Worm (Caenorhabditis elegans): ENCODE results near the gene F01F1.15.

Gene F01F1.15

DNA sequence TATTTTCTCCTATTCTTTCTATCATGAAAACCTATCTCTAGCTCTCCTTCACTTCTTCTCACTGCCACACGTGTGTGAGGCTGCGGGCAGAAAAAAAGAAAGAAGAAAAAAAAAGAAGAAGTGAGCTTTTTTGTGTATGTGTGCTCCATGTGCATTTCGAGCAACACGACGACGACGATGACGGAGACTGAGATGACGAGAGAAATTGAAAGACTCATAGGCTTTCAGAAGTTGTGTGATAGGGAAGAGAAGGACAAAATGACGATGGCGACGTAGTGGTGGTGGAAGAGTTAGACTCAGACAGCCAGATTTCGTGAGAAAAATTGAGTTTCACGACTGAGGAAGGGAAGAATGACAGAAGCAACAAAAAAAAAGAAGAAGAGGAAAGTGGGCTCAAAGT is 23.8 kb downstream of the F01F1.15 start (continued):
- no peak for TF ChIP-seq daf-19 (GFP tag; conservative IDR thresholded peaks at IDR 0.05)
- no peak for TF ChIP-seq lim-7 (GFP tag; IDR thresholded peaks at IDR 0.05)
- no peak for TF ChIP-seq spr-3 (GFP tag; optimal IDR thresholded peaks at IDR 0.05)
- no peak for TF ChIP-seq nhr-77 (tag; optimal IDR thresholded peaks at IDR 0.05)
- TF ChIP-seq hif-1 (tag; optimal IDR thresholded peaks at IDR 0.05) = peak in 1 of 2 experiments; percentile 45
- TF ChIP-seq F44E2.7 (GFP tag; IDR thresholded peaks at IDR 0.05) = no peak
- TF ChIP-seq lin-13 (GFP tag; optimal IDR thresholded peaks at IDR 0.05) = no peak
- TF ChIP-seq Y5F2A.4 (GFP tag; optimal IDR thresholded peaks at IDR 0.05) = no peak
- no peak for TF ChIP-seq ama-1 (optimal IDR thresholded peaks at IDR 0.05)
- peak in 1 of 2 experiments; percentile 91 for TF ChIP-seq unc-62 (GFP tag; optimal IDR thresholded peaks at IDR 0.05 in 1 of 2)
- TF ChIP-seq unc-62 (tag; optimal IDR thresholded peaks at IDR 0.05) = no peak
- no peak for TF ChIP-seq D1046.2 (GFP tag; IDR thresholded peaks at IDR 0.05)
- no peak for TF ChIP-seq zag-1 (tag; optimal IDR thresholded peaks at IDR 0.05)
- TF ChIP-seq egl-27 (tag; optimal IDR thresholded peaks at IDR 0.05) = no peak
- TF ChIP-seq dmd-6 (GFP tag; IDR thresholded peaks at IDR 0.05) = no peak; the same call in none of the 2 replicates
- peak; percentile 11 for TF ChIP-seq dve-1 (tag; optimal IDR thresholded peaks at IDR 0.05; ENCODE audit: insufficient read depth)
- peak; percentile 42 for TF ChIP-seq mxl-3 (GFP tag; optimal IDR thresholded peaks at IDR 0.05)
- TF ChIP-seq arid-1 (GFP tag; conservative IDR thresholded peaks at IDR 0.05) = no peak
- TF ChIP-seq fos-1 (tag; optimal IDR thresholded peaks at IDR 0.05) = no peak
- TF ChIP-seq nhr-237 (tag; optimal IDR thresholded peaks at IDR 0.05) = no peak
- no peak; the same call in 1 of the 2 replicates for TF ChIP-seq set-16 (GFP tag; IDR thresholded peaks at IDR 0.05)
- no peak for TF ChIP-seq unc-39 (tag; optimal IDR thresholded peaks at IDR 0.05)
- peak; percentile 65 for TF ChIP-seq F37D6.2 (tag; optimal IDR thresholded peaks at IDR 0.05)
- TF ChIP-seq egl-43 (GFP tag; IDR thresholded peaks at IDR 0.05) = no peak
- no peak for TF ChIP-seq snpc-4 (tag; optimal IDR thresholded peaks at IDR 0.05)
- TF ChIP-seq ces-1 (GFP tag; optimal IDR thresholded peaks at IDR 0.05) = peak; percentile 39
- TF ChIP-seq ztf-7 (tag; optimal IDR thresholded peaks at IDR 0.05) = no peak
- TF ChIP-seq Y75B8A.6 (GFP tag; IDR thresholded peaks at IDR 0.05) = no peak
- no peak for TF ChIP-seq Y105C5A.15 (GFP tag; IDR thresholded peaks at IDR 0.05)
- peak; percentile 30 for TF ChIP-seq mes-2 (tag; optimal IDR thresholded peaks at IDR 0.05; ENCODE audit: poor library complexity, severe bottlenecking)
- TF ChIP-seq nhr-48 (tag; optimal IDR thresholded peaks at IDR 0.05) = no peak
- no peak for TF ChIP-seq nhr-25 (tag; optimal IDR thresholded peaks at IDR 0.05; ENCODE audit: borderline replicate concordance, insufficient read depth)
- TF ChIP-seq zip-2 (tag; optimal IDR thresholded peaks at IDR 0.05) = no peak
- no peak for TF ChIP-seq lin-38 (GFP tag; IDR thresholded peaks at IDR 0.05)
- peak; percentile 22 to 70 for TF ChIP-seq lsy-2 (tag; optimal IDR thresholded peaks at IDR 0.05)
- no peak for TF ChIP-seq Y48G9A.11 (GFP tag; IDR thresholded peaks at IDR 0.05)
- no peak for TF ChIP-seq ceh-62 (tag; optimal IDR thresholded peaks at IDR 0.05)
- TF ChIP-seq saeg-2 (GFP tag; IDR thresholded peaks at IDR 0.05) = no peak
- peak; percentile 88 for TF ChIP-seq aha-1 (tag)
- no peak for TF ChIP-seq nhr-42 (GFP tag; IDR thresholded peaks at IDR 0.05)
- no peak for TF ChIP-seq nhr-111 (GFP tag; optimal IDR thresholded peaks at IDR 0.05)
- TF ChIP-seq dpl-1 (GFP tag; optimal IDR thresholded peaks at IDR 0.05) = peak; percentile 27
- no peak for TF ChIP-seq zfp-2 (tag; optimal IDR thresholded peaks at IDR 0.05)
- no peak for TF ChIP-seq nhr-102 (tag; optimal IDR thresholded peaks at IDR 0.05)
- no peak for TF ChIP-seq lin-39 (tag; optimal IDR thresholded peaks at IDR 0.05)
- no peak for TF ChIP-seq nhr-28 (tag; optimal IDR thresholded peaks at IDR 0.05)
- TF ChIP-seq daf-8 (GFP tag; IDR thresholded peaks at IDR 0.05) = no peak
- peak; percentile 74 for TF ChIP-seq ctbp-1 (GFP tag; IDR thresholded peaks at IDR 0.05)
- peak; percentile 65 for TF ChIP-seq fkh-10 (GFP tag; optimal IDR thresholded peaks at IDR 0.05)
- TF ChIP-seq hlh-30 (tag; optimal IDR thresholded peaks at IDR 0.05; ENCODE audit: insufficient read depth) = peak; percentile 69

Data from whole organism, L4 larva.